Worm (Caenorhabditis elegans) whole organism, young adult: Measurements from ENCODE around the gene snt-7.

Experiments
- B0019.2 ChIP-seq: fragments of 200-800 bp; sonication (Bioruptor generic); conservative IDR thresholded peaks from 2 replicates; pipeline ENCODE4 v1.3.6; 2022; ENCODE audit warnings: missing genetic modification reagents, missing genetic modification characterization, missing compliant biosample characterization
- D2030.7 ChIP-seq: fragments of 200-800 bp; sonication (Bioruptor generic); IDR thresholded peaks from 2 replicates; pipeline ENCODE4 v1.3.6; 2022; ENCODE audit warnings: missing genetic modification reagents, missing genetic modification characterization, missing compliant biosample characterization
- F10E7.11 ChIP-seq: sonication (generic microtip); optimal IDR thresholded peaks from 2 replicates; lab custom pipeline; 2017; ENCODE audit warnings: mild to moderate bottlenecking, missing genetic modification characterization, moderate library complexity, missing compliant biosample characterization
- F22D6.2 ChIP-seq: sonication (generic microtip); optimal IDR thresholded peaks from 2 replicates; lab custom pipeline; 2016; ENCODE audit warnings: mild to moderate bottlenecking, missing genetic modification characterization, missing compliant biosample characterization
- F37B4.10 ChIP-seq: fragments of 200-800 bp; sonication (Bioruptor generic); IDR thresholded peaks from 2 replicates; pipeline ENCODE4 v1.3.6; 2022; ENCODE audit warnings: missing genetic modification characterization, missing compliant biosample characterization
- F52B5.7 ChIP-seq: sonication (generic microtip); optimal IDR thresholded peaks from 2 replicates; lab custom pipeline; 2016; ENCODE audit warnings: mild to moderate bottlenecking, missing genetic modification characterization, missing compliant biosample characterization
- Y53F4B.3 ChIP-seq: fragments of 200-800 bp; sonication (Bioruptor generic); IDR thresholded peaks from 2 replicates; pipeline ENCODE4 v1.3.6; 2022; ENCODE audit warnings: missing genetic modification reagents, missing genetic modification characterization, missing compliant biosample characterization
- Y53G8AR.9 ChIP-seq: fragments of 200-800 bp; sonication (Bioruptor generic); conservative IDR thresholded peaks from 2 replicates; pipeline ENCODE4 v1.3.6; 2022; ENCODE audit warnings: missing genetic modification reagents, missing genetic modification characterization, missing compliant biosample characterization
- Y67H2A.10 ChIP-seq: fragments of 200-800 bp; sonication (Bioruptor generic); conservative IDR thresholded peaks from 2 replicates; pipeline ENCODE4 v1.3.6; 2022; ENCODE audit warnings: missing genetic modification reagents, missing genetic modification characterization, missing compliant biosample characterization
- ZK185.1 ChIP-seq: sonication (generic microtip); optimal IDR thresholded peaks from 2 replicates; lab custom pipeline; 2016; ENCODE audit warnings: mild to moderate bottlenecking, missing genetic modification characterization, missing compliant biosample characterization; ENCODE audit not compliant: poor library complexity, severe bottlenecking
- atf-7 ChIP-seq: sonication (generic microtip); optimal IDR thresholded peaks from 2 replicates; lab custom pipeline; 2017; ENCODE audit warnings: mild to moderate bottlenecking, missing genetic modification characterization, missing compliant biosample characterization
- attf-3 ChIP-seq: fragments of 200-800 bp; sonication (Bioruptor generic); conservative IDR thresholded peaks from 2 replicates; pipeline ENCODE4 v1.3.6; 2022; ENCODE audit warnings: missing genetic modification reagents, missing genetic modification characterization, missing compliant biosample characterization
- attf-6 ChIP-seq: fragments of 200-800 bp; sonication (Bioruptor generic); IDR thresholded peaks from 2 replicates; pipeline ENCODE4 v1.3.6; 2022; ENCODE audit warnings: missing genetic modification reagents, missing genetic modification characterization, missing compliant biosample characterization
- bed-2 ChIP-seq: fragments of 200-800 bp; sonication (Bioruptor generic); IDR thresholded peaks from 2 replicates; pipeline ENCODE4 v1.3.6; 2022; ENCODE audit warnings: missing genetic modification reagents, missing genetic modification characterization, missing compliant biosample characterization
- cebp-1 ChIP-seq, 2 experiments: fragments of 200-800 bp in 1 of 2; sonication (Bioruptor generic) in 1 of 2; sonication (generic microtip) in 1 of 2; IDR thresholded peaks in 1 of 2; optimal IDR thresholded peaks in 1 of 2; 2 replicates each; pipeline versions ENCODE4 v1.3.6 to Lab custom; 2017 to 2022; ENCODE audit warnings: missing compliant biosample characterization in 2 of 2, missing genetic modification characterization in 2 of 2, mild to moderate bottlenecking in 1 of 2, missing genetic modification reagents in 1 of 2, moderate library complexity in 1 of 2
- cebp-2 ChIP-seq: fragments of 200-800 bp; sonication (Bioruptor generic); IDR thresholded peaks from 2 replicates; pipeline ENCODE4 v1.3.6; 2022; ENCODE audit warnings: missing genetic modification characterization, missing compliant biosample characterization
- ceh-58 ChIP-seq: fragments of 200-800 bp; sonication (Bioruptor generic); IDR thresholded peaks from 2 replicates; pipeline ENCODE4 v1.3.6; 2022; ENCODE audit warnings: missing genetic modification characterization, missing compliant biosample characterization
- die-1 ChIP-seq: sonication (generic microtip); optimal IDR thresholded peaks from 2 replicates; lab custom pipeline; 2016; ENCODE audit warnings: missing genotype, mild to moderate bottlenecking, missing genetic modification characterization, missing compliant biosample characterization
- dox-1 ChIP-seq: fragments of 200-800 bp; sonication (Bioruptor generic); IDR thresholded peaks from 2 replicates; pipeline ENCODE4 v1.3.6; 2022; ENCODE audit warnings: missing genetic modification reagents, missing genetic modification characterization, missing compliant biosample characterization
- dpl-1 ChIP-seq: fragments of 150-350 bp; optimal IDR thresholded peaks from 2 replicates; lab custom pipeline; 2014; ENCODE audit warnings: missing biosample characterization, missing genetic modification reagents, missing genetic modification characterization
- egl-44 ChIP-seq: fragments of 200-800 bp; sonication (Bioruptor generic); IDR thresholded peaks from 2 replicates; pipeline ENCODE4 v1.3.6; 2022; ENCODE audit warnings: missing genetic modification reagents, missing genetic modification characterization, missing compliant biosample characterization
- ekl-4 ChIP-seq: fragments of 200-800 bp; sonication (Bioruptor generic); IDR thresholded peaks from 2 replicates; pipeline ENCODE4 v1.3.6; 2022; ENCODE audit warnings: missing genetic modification reagents, missing genetic modification characterization, missing compliant biosample characterization
- ets-4 ChIP-seq: fragments of 200-800 bp; sonication (Bioruptor generic); optimal IDR thresholded peaks from 2 replicates; lab custom pipeline; 2018; ENCODE audit warnings: mild to moderate bottlenecking, missing genetic modification characterization, missing compliant biosample characterization
- him-1 ChIP-seq: sonication (generic microtip); optimal IDR thresholded peaks from 2 replicates; lab custom pipeline; 2016; ENCODE audit warnings: missing genotype, missing genetic modification reagents, missing genetic modification characterization, missing compliant biosample characterization
- hlh-12 ChIP-seq: sonication (generic microtip); optimal IDR thresholded peaks from 2 replicates; lab custom pipeline; 2016; ENCODE audit warnings: missing genetic modification characterization, missing compliant biosample characterization
- hrde-1 ChIP-seq: sonication (generic microtip); optimal IDR thresholded peaks from 2 replicates; lab custom pipeline; 2016; ENCODE audit warnings: missing genetic modification characterization, mild to moderate bottlenecking, missing compliant biosample characterization, moderate library complexity, missing genotype, missing genetic modification reagents, borderline replicate concordance
- hsf-1 ChIP-seq: fragments of 200-800 bp; sonication (Bioruptor generic); IDR thresholded peaks from 2 replicates; pipeline ENCODE4 v1.3.6; 2022; ENCODE audit warnings: missing genetic modification reagents, missing genetic modification characterization, missing compliant biosample characterization
- lag-1 ChIP-seq: fragments of 200-800 bp; sonication (Bioruptor generic); IDR thresholded peaks from 2 replicates; pipeline ENCODE4 v1.3.6; 2022; ENCODE audit warnings: missing genetic modification reagents, missing genetic modification characterization, missing compliant biosample characterization
- lin-40 ChIP-seq: sonication (generic microtip); optimal IDR thresholded peaks from 2 replicates; lab custom pipeline; 2016; ENCODE audit warnings: missing genetic modification characterization, mild to moderate bottlenecking, missing compliant biosample characterization, missing genotype, missing genetic modification reagents
- lin-54 ChIP-seq: fragments of 200-800 bp; sonication (Bioruptor generic); optimal IDR thresholded peaks from 2 replicates; lab custom pipeline; 2018; ENCODE audit warnings: mild to moderate bottlenecking, missing genetic modification characterization, missing compliant biosample characterization
- madf-3 ChIP-seq: fragments of 200-800 bp; sonication (Bioruptor generic); IDR thresholded peaks from 2 replicates; pipeline ENCODE4 v1.3.6; 2022; ENCODE audit warnings: missing genetic modification reagents, missing genetic modification characterization, missing compliant biosample characterization
- mcd-1 ChIP-seq: fragments of 200-800 bp; sonication (Bioruptor generic); IDR thresholded peaks from 2 replicates; pipeline ENCODE4 v1.3.6; 2022; ENCODE audit warnings: missing genetic modification reagents, missing genetic modification characterization, missing compliant biosample characterization
- nfya-1 ChIP-seq: sonication (generic microtip); optimal IDR thresholded peaks from 2 replicates; lab custom pipeline; 2017; ENCODE audit warnings: antibody characterized with exemption, missing compliant biosample characterization, missing genetic modification characterization, borderline replicate concordance; ENCODE audit not compliant: insufficient read depth
- nfyb-1 ChIP-seq: fragments of 200-800 bp; sonication (Bioruptor generic); IDR thresholded peaks from 2 replicates; pipeline ENCODE4 v1.3.6; 2022; ENCODE audit warnings: missing genetic modification reagents, missing genetic modification characterization, missing compliant biosample characterization
- nhr-80 ChIP-seq: sonication (generic microtip); optimal IDR thresholded peaks from 2 replicates; lab custom pipeline; 2016; ENCODE audit warnings: missing genetic modification characterization, missing compliant biosample characterization
- pbrm-1 ChIP-seq: fragments of 200-800 bp; sonication (Bioruptor generic); IDR thresholded peaks from 2 replicates; pipeline ENCODE4 v1.3.6; 2022; ENCODE audit warnings: missing genetic modification reagents, missing genetic modification characterization, missing compliant biosample characterization
- pha-4 ChIP-seq: fragments of 150-350 bp; sonication (generic microtip); optimal IDR thresholded peaks from 2 replicates; lab custom pipeline; 2014; ENCODE audit warnings: missing biosample characterization, missing genetic modification reagents, missing genetic modification characterization
- sdz-38 ChIP-seq: sonication (generic microtip); optimal IDR thresholded peaks from 2 replicates; lab custom pipeline; 2016; ENCODE audit warnings: missing genotype, missing genetic modification characterization, missing compliant biosample characterization
- sea-2 ChIP-seq: fragments of 200-800 bp; sonication (Bioruptor generic); IDR thresholded peaks from 2 replicates; pipeline ENCODE4 v1.3.6; 2022; ENCODE audit warnings: missing genetic modification characterization, missing compliant biosample characterization
- snpc-1.1 ChIP-seq: sonication (generic microtip); optimal IDR thresholded peaks from 2 replicates; lab custom pipeline; 2017; ENCODE audit warnings: missing genetic modification characterization, mild to moderate bottlenecking, missing compliant biosample characterization, antibody characterized with exemption, moderate library complexity, missing genotype, missing genetic modification reagents; ENCODE audit not compliant: insufficient read depth
- snpc-3.4 ChIP-seq: sonication (generic microtip); optimal IDR thresholded peaks from 2 replicates; lab custom pipeline; 2017; ENCODE audit warnings: missing genetic modification characterization, mild to moderate bottlenecking, missing compliant biosample characterization, antibody characterized with exemption, moderate library complexity, missing genotype, missing genetic modification reagents
- tlf-1 ChIP-seq: fragments of 200-800 bp; sonication (Bioruptor generic); optimal IDR thresholded peaks from 2 replicates; lab custom pipeline; 2018; ENCODE audit warnings: mild to moderate bottlenecking, missing genetic modification characterization, missing compliant biosample characterization
- unc-130 ChIP-seq: sonication (generic microtip); optimal IDR thresholded peaks from 2 replicates; lab custom pipeline; 2016; ENCODE audit warnings: missing genetic modification reagents, missing genetic modification characterization, missing compliant biosample characterization
- zim-3 ChIP-seq: sonication (generic microtip); optimal IDR thresholded peaks from 2 replicates; lab custom pipeline; 2017; ENCODE audit warnings: mild to moderate bottlenecking, missing genetic modification characterization, moderate library complexity, missing compliant biosample characterization
- ztf-18 ChIP-seq: sonication (generic microtip); optimal IDR thresholded peaks from 2 replicates; lab custom pipeline; 2016; ENCODE audit warnings: missing genotype, mild to moderate bottlenecking, missing genetic modification characterization, missing compliant biosample characterization
- ztf-25 ChIP-seq: fragments of 200-800 bp; sonication (Bioruptor generic); IDR thresholded peaks from 2 replicates; pipeline ENCODE4 v1.3.6; 2022; ENCODE audit warnings: missing genetic modification reagents, missing genetic modification characterization, missing compliant biosample characterization
- ztf-26 ChIP-seq: sonication (generic microtip); optimal IDR thresholded peaks from 2 replicates; lab custom pipeline; 2017; ENCODE audit warnings: missing genetic modification characterization, missing compliant biosample characterization
- ztf-28 ChIP-seq: fragments of 200-800 bp; sonication (Bioruptor generic); IDR thresholded peaks from 2 replicates; pipeline ENCODE4 v1.3.6; 2022; ENCODE audit warnings: missing genetic modification reagents, missing genetic modification characterization, missing compliant biosample characterization
- ztf-6 ChIP-seq: fragments of 200-800 bp; sonication (Bioruptor generic); IDR thresholded peaks from 2 replicates; pipeline ENCODE4 v1.3.6; 2022; ENCODE audit warnings: missing genetic modification reagents, missing genetic modification characterization, missing compliant biosample characterization

Gene snt-7

DNA sequence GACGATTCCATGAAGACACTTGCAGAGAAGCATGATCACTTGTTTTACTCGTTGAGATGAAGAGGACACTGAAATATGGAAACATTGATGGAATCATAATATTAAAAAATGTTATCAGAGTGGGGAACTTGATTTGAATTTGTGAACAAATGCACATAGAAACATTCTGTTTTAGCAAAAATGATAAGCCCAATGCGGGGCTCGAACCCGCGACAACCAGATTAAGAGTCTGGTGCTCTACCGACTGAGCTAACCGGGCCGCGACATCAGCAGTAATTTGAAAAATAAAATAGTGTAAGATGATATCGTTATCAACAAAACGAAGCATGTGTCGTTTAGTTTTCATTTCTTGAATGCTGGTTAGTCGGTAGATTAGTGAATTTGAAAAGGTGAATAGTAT is 42.2 kb upstream of the snt-7 start (continued):
- TF ChIP-seq snpc-1.1 (tag; lab: Kevin White, UChicago): no peak
- 0 out of 2 replicates have a peak, but pooled peaks have one; percentile 57 for TF ChIP-seq ztf-25 (GFP tag; lab: Robert Waterston, UW)
- TF ChIP-seq dpl-1 (GFP tag; lab: Kevin White, UChicago): no peak
- TF ChIP-seq cebp-2: no peak
- peak; percentile 61 for TF ChIP-seq dox-1 (GFP tag; lab: Robert Waterston, UW)
- peak; percentile 39 for TF ChIP-seq lin-54 (GFP tag; lab: Kevin White, UChicago)
- no peak for TF ChIP-seq attf-6 (GFP tag; lab: Robert Waterston, UW)
- TF ChIP-seq ZK185.1: peak; percentile 25
- TF ChIP-seq cebp-1 (GFP tag; IDR thresholded peaks at IDR 0.05; lab: Robert Waterston, UW): no peak
- TF ChIP-seq cebp-1 (tag; optimal IDR thresholded peaks at IDR 0.05; lab: Kevin White, UChicago): peak; percentile 21
- TF ChIP-seq atf-7: no peak
- TF ChIP-seq mcd-1 (GFP tag; lab: Robert Waterston, UW): no peak
- TF ChIP-seq snpc-3.4 (tag; lab: Kevin White, UChicago): no peak
- peak; percentile 37 for TF ChIP-seq ztf-18 (tag; lab: Kevin White, UChicago)
- no peak for TF ChIP-seq Y53G8AR.9 (GFP tag; lab: Robert Waterston, UW)
- no peak for TF ChIP-seq attf-3
- no peak for TF ChIP-seq sea-2 (GFP tag; lab: Robert Waterston, UW)
- no peak for TF ChIP-seq unc-130 (GFP tag; lab: Kevin White, UChicago)
- peak; percentile 65 for TF ChIP-seq him-1 (tag; lab: Kevin White, UChicago)
- TF ChIP-seq ztf-6 (GFP tag; lab: Robert Waterston, UW): no peak
- no peak for TF ChIP-seq nfya-1 (tag; lab: Kevin White, UChicago)
- TF ChIP-seq sdz-38 (tag; lab: Kevin White, UChicago): no peak
- TF ChIP-seq hlh-12 (tag; lab: Kevin White, UChicago): no peak
- peak; percentile 56; the same call in 1 of the 2 replicates for TF ChIP-seq pbrm-1 (GFP tag; lab: Robert Waterston, UW)
- no peak for TF ChIP-seq ceh-58 (GFP tag; lab: Robert Waterston, UW)
- no peak for TF ChIP-seq hsf-1 (GFP tag; lab: Robert Waterston, UW)
- no peak for TF ChIP-seq tlf-1 (GFP tag; lab: Kevin White, UChicago)
- no peak for TF ChIP-seq nfyb-1 (GFP tag; lab: Robert Waterston, UW)
- no peak for TF ChIP-seq ztf-28 (GFP tag; lab: Robert Waterston, UW)
- TF ChIP-seq lin-40 (tag; lab: Kevin White, UChicago): no peak
- no peak for TF ChIP-seq madf-3
- no peak for TF ChIP-seq Y53F4B.3
- peak; percentile 34; the same call in 1 of the 2 replicates for TF ChIP-seq D2030.7 (GFP tag; lab: Robert Waterston, UW)
- TF ChIP-seq F52B5.7 (tag; lab: Kevin White, UChicago): peak; percentile 14
- TF ChIP-seq pha-4 (tag; lab: Kevin White, UChicago): no peak
- no peak for TF ChIP-seq nhr-80
- no peak for TF ChIP-seq Y67H2A.10
- no peak for TF ChIP-seq F37B4.10 (GFP tag; lab: Robert Waterston, UW)
- TF ChIP-seq ekl-4 (GFP tag; lab: Robert Waterston, UW): no peak
- TF ChIP-seq F10E7.11 (tag; lab: Kevin White, UChicago): no peak
- no peak for TF ChIP-seq zim-3
- TF ChIP-seq die-1 (tag; lab: Kevin White, UChicago): peak; percentile 82
- TF ChIP-seq ets-4 (GFP tag; lab: Kevin White, UChicago): no peak
- no peak for TF ChIP-seq B0019.2 (GFP tag; lab: Robert Waterston, UW)
- no peak for TF ChIP-seq egl-44 (GFP tag; lab: Robert Waterston, UW)
- no peak for TF ChIP-seq hrde-1
- no peak for TF ChIP-seq bed-2 (GFP tag; lab: Robert Waterston, UW)
- TF ChIP-seq lag-1 (GFP tag; lab: Robert Waterston, UW): no peak
- no peak for TF ChIP-seq ztf-26
- no peak for TF ChIP-seq F22D6.2 (tag; lab: Kevin White, UChicago)
